Worm (Caenorhabditis elegans) whole organism, midembryonic: ENCODE results near the gene cysl-4.

Source experiments
- T22C8.4 ChIP-seq: fragments of 200-800 bp; sonication (Bioruptor generic); IDR thresholded peaks from 2 replicates; pipeline ENCODE4 v1.3.6; 2022; ENCODE audit warnings: missing genetic modification characterization, missing compliant biosample characterization
- cog-1 ChIP-seq: sonication (generic microtip); optimal IDR thresholded peaks from 2 replicates; lab custom pipeline; 2016; ENCODE audit warnings: missing genetic modification characterization, missing compliant biosample characterization
- flt-1 ChIP-seq: fragments of 200-800 bp; sonication (Bioruptor generic); IDR thresholded peaks from 2 replicates; pipeline ENCODE4 v1.3.6; 2022; ENCODE audit warnings: missing genetic modification characterization, missing compliant biosample characterization
- klf-2 ChIP-seq: fragments of 200-800 bp; sonication (Bioruptor generic); conservative IDR thresholded peaks from 2 replicates; pipeline ENCODE4 v1.3.6; 2022; ENCODE audit warnings: missing genetic modification reagents, missing genetic modification characterization, missing compliant biosample characterization
- med-1 ChIP-seq: sonication (generic microtip); optimal IDR thresholded peaks from 2 replicates; lab custom pipeline; 2017; ENCODE audit warnings: missing genetic modification characterization, mild to moderate bottlenecking, missing compliant biosample characterization, antibody characterized with exemption, missing genetic modification reagents; ENCODE audit not compliant: insufficient read depth
- ref-1 ChIP-seq: fragments of 200-800 bp; sonication (Bioruptor generic); conservative IDR thresholded peaks from 2 replicates; pipeline ENCODE4 v1.3.6; 2022; ENCODE audit warnings: missing genetic modification reagents, missing genetic modification characterization, missing compliant biosample characterization
- tab-1 ChIP-seq: fragments of 200-800 bp; sonication (Bioruptor generic); IDR thresholded peaks from 2 replicates; pipeline ENCODE4 v1.3.6; 2022; ENCODE audit warnings: missing genetic modification characterization, missing compliant biosample characterization
- ztf-23 ChIP-seq: fragments of 200-800 bp; sonication (Bioruptor generic); IDR thresholded peaks from 2 replicates; pipeline ENCODE4 v1.3.6; 2022; ENCODE audit warnings: missing genetic modification reagents, missing genetic modification characterization, missing compliant biosample characterization
- ztf-29 ChIP-seq: fragments of 200-800 bp; sonication (Bioruptor generic); IDR thresholded peaks from 2 replicates; pipeline ENCODE4 v1.3.6; 2022; ENCODE audit warnings: missing genetic modification reagents, missing genetic modification characterization, missing compliant biosample characterization

The cysl-4 gene

DNA sequence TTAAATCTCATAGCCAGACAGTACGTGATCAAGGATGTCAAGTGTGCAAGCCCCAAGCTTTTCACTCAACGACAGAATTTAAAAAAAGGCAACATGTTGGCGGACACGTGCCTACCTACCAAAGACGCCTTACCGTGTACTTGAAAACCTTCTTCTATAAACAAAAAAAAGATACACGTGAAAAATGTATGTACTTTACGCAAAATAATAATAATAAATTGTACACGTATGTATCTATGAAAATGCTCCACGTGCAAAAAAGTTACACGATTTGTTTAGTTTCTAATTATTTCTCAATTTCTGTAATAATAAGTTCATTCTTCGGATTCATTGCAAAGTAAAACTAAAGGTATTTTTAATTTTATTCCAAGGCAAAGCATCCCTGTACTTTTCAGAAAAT lies at the start of gene cysl-4:
Gene cysl-4 (plus strand): TSS at position 301 of the 400 bp plus-strand sequence.
- no peak for TF ChIP-seq flt-1 (GFP tag; lab: Robert Waterston, UW)
- no peak for TF ChIP-seq cog-1 (tag; lab: Kevin White, UChicago)
- no peak for TF ChIP-seq ztf-29 (GFP tag; lab: Robert Waterston, UW)
- TF ChIP-seq med-1 (GFP tag; lab: Kevin White, UChicago), result no peak
- no peak for TF ChIP-seq tab-1 (GFP tag; lab: Robert Waterston, UW)
- no peak for TF ChIP-seq ref-1 (GFP tag; lab: Robert Waterston, UW)

DNA sequence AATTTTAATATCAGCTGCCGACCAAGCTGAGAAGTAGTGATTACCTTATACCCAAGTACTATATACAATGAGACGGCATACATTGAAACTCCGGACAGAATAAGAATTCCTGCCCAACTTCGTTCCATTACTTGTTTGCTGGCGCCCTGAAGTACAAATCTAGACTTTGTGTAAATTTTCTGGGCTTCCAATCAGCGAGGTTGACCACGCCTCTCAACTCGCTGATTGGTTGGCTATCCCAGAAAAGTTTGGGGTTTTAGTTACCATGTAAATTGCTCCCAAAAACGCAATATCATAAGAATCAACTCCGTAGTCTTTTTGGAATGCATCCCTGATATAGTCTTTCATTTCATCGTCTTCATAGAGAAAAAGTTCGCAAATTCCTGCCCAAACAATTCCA lies 49.5 kb upstream of the cysl-4 start:
- no peak for TF ChIP-seq ztf-23 (GFP tag; lab: Robert Waterston, UW)
- TF ChIP-seq klf-2 (GFP tag; lab: Robert Waterston, UW), result no peak
- TF ChIP-seq ref-1 (GFP tag; lab: Robert Waterston, UW), result no peak
- TF ChIP-seq ztf-29 (GFP tag; lab: Robert Waterston, UW), result no peak
- no peak for TF ChIP-seq T22C8.4 (GFP tag; lab: Robert Waterston, UW)
- TF ChIP-seq med-1 (GFP tag; lab: Kevin White, UChicago), result no peak
- no peak for TF ChIP-seq tab-1 (GFP tag; lab: Robert Waterston, UW)
- no peak for TF ChIP-seq cog-1 (tag; lab: Kevin White, UChicago)
- no peak for TF ChIP-seq flt-1 (GFP tag; lab: Robert Waterston, UW)

DNA sequence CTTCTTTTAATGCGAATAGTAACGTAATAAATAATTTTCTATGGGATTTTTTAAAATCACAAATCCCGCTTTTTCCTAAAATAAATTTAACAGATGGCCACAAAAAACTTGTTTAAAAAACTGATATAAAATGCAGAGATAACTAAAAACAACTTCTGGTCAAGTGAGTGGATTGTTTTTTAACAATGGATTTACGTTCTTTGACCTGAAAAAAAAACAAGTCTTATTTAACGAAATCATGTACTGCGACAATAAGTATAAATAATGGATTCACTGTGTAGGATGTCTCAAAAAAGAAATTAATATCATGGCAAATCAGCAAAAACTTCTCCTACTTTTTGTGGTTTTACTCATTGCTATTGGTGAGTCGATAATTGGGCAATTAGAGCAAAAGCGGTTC lies 47.6 kb upstream of the cysl-4 start, which contains the start of gene fipr-25:
Gene fipr-25 (plus strand): TSS at position 301 of the 400 bp plus-strand sequence.
- TF ChIP-seq cog-1 (tag; lab: Kevin White, UChicago) (no peak), med-1 (GFP tag; lab: Kevin White, UChicago) (no peak), klf-2 (GFP tag; lab: Robert Waterston, UW) (no peak), ref-1 (GFP tag; lab: Robert Waterston, UW) (no peak), ztf-23 (GFP tag; lab: Robert Waterston, UW) (no peak), tab-1 (GFP tag; lab: Robert Waterston, UW) (no peak), T22C8.4 (GFP tag; lab: Robert Waterston, UW) (no peak), ztf-29 (GFP tag; lab: Robert Waterston, UW) (no peak), flt-1 (GFP tag; lab: Robert Waterston, UW) (no peak)

DNA sequence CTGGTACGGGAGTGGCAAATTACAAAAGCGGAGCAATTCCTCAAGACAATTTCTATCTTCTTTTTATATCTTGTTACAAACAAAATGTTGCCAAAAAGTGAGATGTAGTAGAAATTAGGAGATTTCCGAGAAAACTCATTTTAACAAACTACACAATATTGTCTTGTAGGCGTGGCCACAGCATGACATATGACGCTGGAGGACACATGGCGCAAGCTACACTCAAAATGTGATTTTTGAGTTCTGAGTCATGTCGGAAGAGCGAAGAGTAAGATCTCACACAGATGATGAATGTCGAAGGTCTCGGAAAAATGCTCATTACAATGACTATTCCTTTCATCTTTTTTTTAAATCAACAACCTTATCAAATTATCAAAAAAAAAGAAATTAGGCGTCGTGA lies 43.3 kb upstream of the cysl-4 start, which contains the start of gene Y40B10B.1:
Gene Y40B10B.1 (minus strand): TSS at position 101 of the 400 bp plus-strand sequence.
- TF ChIP-seq flt-1 (GFP tag; lab: Robert Waterston, UW) (no peak), klf-2 (GFP tag; lab: Robert Waterston, UW) (no peak), cog-1 (tag; lab: Kevin White, UChicago) (no peak), ztf-29 (GFP tag; lab: Robert Waterston, UW) (no peak), ztf-23 (GFP tag; lab: Robert Waterston, UW) (no peak), ref-1 (GFP tag; lab: Robert Waterston, UW) (no peak), med-1 (GFP tag; lab: Kevin White, UChicago) (no peak), T22C8.4 (GFP tag; lab: Robert Waterston, UW) (no peak), tab-1 (GFP tag; lab: Robert Waterston, UW) (no peak)

DNA sequence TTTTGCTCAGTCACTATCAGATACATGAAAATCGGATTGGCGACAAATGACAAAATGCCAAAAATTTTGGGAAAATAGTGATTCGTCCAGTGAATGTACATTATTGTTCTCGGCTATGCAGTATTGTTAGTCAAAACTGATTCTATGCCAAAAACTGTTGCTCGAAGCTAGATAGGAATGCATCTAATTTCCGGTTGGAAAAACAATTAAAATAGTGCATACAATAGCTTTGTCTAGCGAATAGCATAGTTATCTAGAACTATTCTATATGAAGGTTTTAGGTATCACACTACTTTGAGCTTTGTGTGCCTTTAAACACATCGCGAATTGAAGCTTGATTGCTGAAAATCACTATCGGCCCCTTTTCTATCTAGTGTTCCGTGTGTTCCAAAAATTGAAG lies 40.0 kb upstream of the cysl-4 start, which contains the start of gene srj-15:
Gene srj-15 (minus strand): TSS at position 101 of the 400 bp plus-strand sequence.
- no peak for TF ChIP-seq T22C8.4 (GFP tag; lab: Robert Waterston, UW)
- TF ChIP-seq med-1 (GFP tag; lab: Kevin White, UChicago), result no peak
- TF ChIP-seq flt-1 (GFP tag; lab: Robert Waterston, UW), result no peak
- TF ChIP-seq ztf-29 (GFP tag; lab: Robert Waterston, UW), result no peak
- no peak for TF ChIP-seq ref-1 (GFP tag; lab: Robert Waterston, UW)
- TF ChIP-seq ztf-23 (GFP tag; lab: Robert Waterston, UW), result no peak
- no peak for TF ChIP-seq tab-1 (GFP tag; lab: Robert Waterston, UW)
- TF ChIP-seq cog-1 (tag; lab: Kevin White, UChicago), result no peak
- TF ChIP-seq klf-2 (GFP tag; lab: Robert Waterston, UW), result no peak

DNA sequence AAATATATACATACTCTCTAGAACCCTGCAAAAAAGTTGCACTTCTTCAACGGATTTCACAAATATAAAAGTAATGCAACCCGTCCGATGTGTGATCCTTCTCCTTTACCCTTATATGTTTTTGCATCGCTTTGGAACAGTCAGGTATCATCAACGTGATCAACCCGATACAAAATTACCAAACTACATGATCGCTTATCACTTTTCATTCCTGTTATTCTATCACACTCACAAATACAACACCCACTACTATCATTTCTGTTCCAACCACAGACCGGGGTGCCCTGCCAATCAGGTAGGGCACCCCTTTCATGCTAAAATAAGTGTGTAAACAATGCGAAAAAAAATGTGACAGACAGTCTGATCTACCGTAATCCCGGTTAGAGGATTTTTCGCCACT lies 37.8 kb upstream of the cysl-4 start:
- TF ChIP-seq T22C8.4 (GFP tag; lab: Robert Waterston, UW) (no peak), med-1 (GFP tag; lab: Kevin White, UChicago) (no peak), cog-1 (tag; lab: Kevin White, UChicago) (no peak), klf-2 (GFP tag; lab: Robert Waterston, UW) (no peak), ztf-23 (GFP tag; lab: Robert Waterston, UW) (no peak), flt-1 (GFP tag; lab: Robert Waterston, UW) (no peak), ref-1 (GFP tag; lab: Robert Waterston, UW) (no peak), tab-1 (GFP tag; lab: Robert Waterston, UW) (no peak), ztf-29 (GFP tag; lab: Robert Waterston, UW) (no peak)

DNA sequence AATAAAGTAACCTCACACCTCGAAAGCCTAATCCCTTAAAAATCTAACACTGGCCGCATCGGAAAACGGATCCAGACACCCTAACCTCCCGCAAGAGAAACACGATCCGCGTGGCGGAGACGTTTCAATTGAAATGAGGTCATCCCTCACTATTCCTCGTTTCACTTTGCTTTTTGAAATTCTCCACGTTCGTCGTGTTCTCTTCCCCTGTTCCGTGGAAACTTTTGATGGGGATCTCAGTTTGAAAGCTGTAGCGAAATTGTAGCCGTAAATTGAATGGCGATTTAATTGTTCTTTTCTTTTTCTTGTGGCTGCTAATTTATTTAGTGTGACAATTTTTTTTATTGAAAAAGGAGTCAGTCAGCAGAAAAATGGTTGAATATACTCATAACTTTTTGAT lies 36.0 kb upstream of the cysl-4 start:
- no peak for TF ChIP-seq tab-1 (GFP tag; lab: Robert Waterston, UW)
- TF ChIP-seq T22C8.4 (GFP tag; lab: Robert Waterston, UW), result no peak
- no peak for TF ChIP-seq ztf-23 (GFP tag; lab: Robert Waterston, UW)
- TF ChIP-seq ztf-29 (GFP tag; lab: Robert Waterston, UW), result no peak
- no peak for TF ChIP-seq med-1 (GFP tag; lab: Kevin White, UChicago)
- no peak for TF ChIP-seq ref-1 (GFP tag; lab: Robert Waterston, UW)

DNA sequence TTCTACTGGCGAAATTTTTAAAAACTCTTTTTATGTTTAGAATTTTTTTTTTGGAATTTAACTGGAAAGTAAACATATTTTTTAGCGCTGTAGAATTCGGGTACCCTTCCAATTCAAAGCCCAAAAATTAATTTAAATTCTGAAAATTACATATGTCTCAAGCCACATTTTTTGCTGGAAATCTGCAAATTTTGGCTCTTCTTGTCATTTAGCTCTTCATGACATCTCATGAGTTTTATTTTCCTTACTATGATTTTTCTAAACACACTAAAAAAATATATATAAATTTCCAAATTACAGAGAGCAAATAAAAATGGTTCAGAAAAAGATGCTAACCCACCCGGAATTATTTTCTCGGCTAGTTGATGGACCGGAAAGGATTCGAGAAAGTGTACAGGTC lies 35.5 kb upstream of the cysl-4 start, which contains the start of gene acs-3:
Gene acs-3 (plus strand): TSS at position 301 of the 400 bp plus-strand sequence.
- TF ChIP-seq tab-1 (GFP tag; lab: Robert Waterston, UW) (no peak), cog-1 (tag; lab: Kevin White, UChicago) (no peak), klf-2 (GFP tag; lab: Robert Waterston, UW) (no peak)

DNA sequence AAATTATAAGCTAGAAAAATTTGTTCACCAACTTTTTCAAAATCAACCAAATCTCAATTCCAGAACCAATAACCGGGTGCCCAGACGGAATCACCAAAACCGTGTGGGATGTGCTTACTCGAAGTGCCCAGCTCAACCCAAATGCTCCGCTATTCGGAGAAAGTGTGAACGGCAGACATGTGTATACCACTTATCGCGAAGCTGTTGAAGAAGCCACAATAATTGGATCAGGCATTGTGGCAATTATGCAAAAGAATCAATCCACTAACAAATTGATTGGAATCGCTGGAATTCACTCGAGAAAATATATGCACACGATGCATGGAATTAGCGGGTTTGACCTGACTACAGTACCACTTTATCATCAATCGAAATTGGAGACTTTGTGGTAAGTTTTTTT lies 35.1 kb upstream of the cysl-4 start:
- TF ChIP-seq tab-1 (GFP tag; lab: Robert Waterston, UW) (no peak), flt-1 (GFP tag; lab: Robert Waterston, UW) (no peak), ref-1 (GFP tag; lab: Robert Waterston, UW) (no peak), cog-1 (tag; lab: Kevin White, UChicago) (no peak), ztf-29 (GFP tag; lab: Robert Waterston, UW) (no peak), T22C8.4 (GFP tag; lab: Robert Waterston, UW) (no peak), ztf-23 (GFP tag; lab: Robert Waterston, UW) (no peak), med-1 (GFP tag; lab: Kevin White, UChicago) (no peak), klf-2 (GFP tag; lab: Robert Waterston, UW) (no peak)
